Worm (Caenorhabditis elegans) whole organism, mixed stage, embryonic: ENCODE results near the gene cpt-3.

Experiments
- ceh-39 ChIP-seq: fragments of 150-350 bp; optimal IDR thresholded peaks from 2 replicates; lab custom pipeline; 2014; ENCODE audit warnings: missing biosample characterization, missing genetic modification characterization
- drap-1 ChIP-seq: fragments of 200-800 bp; sonication (Bioruptor generic); optimal IDR thresholded peaks from 3 replicates; lab custom pipeline; 2018; ENCODE audit warnings: mild to moderate bottlenecking, missing genetic modification characterization, missing compliant biosample characterization
- elt-1 ChIP-seq: sonication (generic microtip); optimal IDR thresholded peaks from 2 replicates; lab custom pipeline; 2017; ENCODE audit warnings: missing genetic modification characterization, mild to moderate bottlenecking, missing compliant biosample characterization, antibody characterized with exemption, moderate library complexity, borderline replicate concordance; ENCODE audit not compliant: insufficient read depth
- lsy-2 ChIP-seq: fragments of 150-350 bp; optimal IDR thresholded peaks from 2 replicates; lab custom pipeline; 2014; ENCODE audit warnings: missing biosample characterization, missing genetic modification characterization
- snpc-4 ChIP-seq: fragments of 150-350 bp; optimal IDR thresholded peaks from 2 replicates; lab custom pipeline; 2014; ENCODE audit warnings: missing biosample characterization, missing genetic modification characterization
- unc-62 ChIP-seq: fragments of 150-350 bp; optimal IDR thresholded peaks from 2 replicates; lab custom pipeline; 2014; ENCODE audit warnings: missing biosample characterization, missing genetic modification reagents, missing genetic modification characterization

DNA sequence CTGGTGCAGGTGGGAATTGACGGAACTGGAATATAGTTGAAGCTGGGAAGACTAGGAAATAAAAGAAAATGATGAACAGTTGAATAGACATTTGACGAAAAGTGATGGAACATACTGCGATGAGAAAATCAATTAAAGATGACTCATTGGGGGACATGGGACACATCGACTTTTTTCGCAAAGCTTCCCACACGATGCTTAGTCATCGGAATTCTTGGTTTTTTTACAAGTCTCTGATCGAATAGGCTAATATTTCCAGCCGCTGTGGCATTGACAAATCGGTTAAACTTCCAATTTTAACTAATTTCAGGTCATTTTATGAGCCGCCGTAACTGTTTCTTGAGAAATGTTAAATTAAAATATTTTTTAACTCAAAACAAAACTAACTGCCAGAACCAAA, 14.4 kb upstream of the cpt-3 start, which contains the start of gene Y39A3A.3:
- no peak for TF ChIP-seq unc-62 (GFP tag; lab: Kevin White, UChicago)
- no peak for TF ChIP-seq ceh-39
- no peak for TF ChIP-seq snpc-4 (tag; lab: Kevin White, UChicago)
- no peak for TF ChIP-seq drap-1 (GFP tag; lab: Kevin White, UChicago)
- TF ChIP-seq lsy-2 (tag; lab: Kevin White, UChicago): no peak
- TF ChIP-seq elt-1: no peak
